Worm (Caenorhabditis elegans) whole organism, L2 larva: ENCODE results near the gene cyp-13B2.

Source experiments
- C34F6.9 ChIP-seq: fragments of 150-350 bp; optimal IDR thresholded peaks from 2 replicates; lab custom pipeline; 2014; ENCODE audit warnings: missing biosample characterization, missing genetic modification characterization
- F13H6.1 ChIP-seq: sonication (generic microtip); optimal IDR thresholded peaks from 2 replicates; lab custom pipeline; 2016; ENCODE audit warnings: missing genetic modification characterization, missing compliant biosample characterization
- Y55F3AM.14 ChIP-seq: fragments of 200-800 bp; sonication (Bioruptor generic); optimal IDR thresholded peaks from 2 replicates; lab custom pipeline; 2018; ENCODE audit warnings: mild to moderate bottlenecking, missing genetic modification characterization, missing compliant biosample characterization
- ZK546.5 ChIP-seq: sonication (generic microtip); optimal IDR thresholded peaks from 2 replicates; lab custom pipeline; 2017; ENCODE audit warnings: missing biosample characterization, missing genetic modification characterization
- alr-1 ChIP-seq: fragments of 150-350 bp; optimal IDR thresholded peaks from 2 replicates; lab custom pipeline; 2014; ENCODE audit warnings: missing biosample characterization, missing genetic modification characterization
- aly-2 ChIP-seq: fragments of 150-350 bp; optimal IDR thresholded peaks from 2 replicates; lab custom pipeline; 2014; ENCODE audit warnings: missing biosample characterization, missing genetic modification characterization
- blmp-1 ChIP-seq: sonication (generic microtip); optimal IDR thresholded peaks from 2 replicates; lab custom pipeline; 2017; ENCODE audit warnings: missing genetic modification characterization, mild to moderate bottlenecking, missing compliant biosample characterization, antibody characterized with exemption, moderate library complexity; ENCODE audit not compliant: insufficient read depth
- ceh-16 ChIP-seq: fragments of 150-350 bp; optimal IDR thresholded peaks from 2 replicates; lab custom pipeline; 2014; ENCODE audit warnings: missing biosample characterization, missing genetic modification characterization
- ceh-82 ChIP-seq: fragments of 150-350 bp; optimal IDR thresholded peaks from 2 replicates; lab custom pipeline; 2014; ENCODE audit warnings: missing biosample characterization, missing genetic modification characterization
- crh-2 ChIP-seq: sonication (generic microtip); optimal IDR thresholded peaks from 2 replicates; lab custom pipeline; 2017; ENCODE audit warnings: missing biosample characterization, missing genetic modification characterization
- dmd-4 ChIP-seq: sonication (generic microtip); optimal IDR thresholded peaks from 2 replicates; lab custom pipeline; 2017; ENCODE audit warnings: missing biosample characterization, missing genetic modification characterization
- elt-1 ChIP-seq: fragments of 150-350 bp; optimal IDR thresholded peaks from 2 replicates; lab custom pipeline; 2014; ENCODE audit warnings: missing biosample characterization, missing genetic modification characterization
- fos-1 ChIP-seq: fragments of 150-350 bp; optimal IDR thresholded peaks from 2 replicates; lab custom pipeline; 2014; ENCODE audit warnings: missing biosample characterization, missing genetic modification characterization
- gmeb-1 ChIP-seq: fragments of 150-350 bp; optimal IDR thresholded peaks from 2 replicates; lab custom pipeline; 2014; ENCODE audit warnings: missing biosample characterization, missing genetic modification characterization
- lin-11 ChIP-seq: fragments of 150-350 bp; sonication (generic microtip); optimal IDR thresholded peaks from 2 replicates; lab custom pipeline; 2014; ENCODE audit warnings: missing biosample characterization, missing genetic modification characterization, inconsistent platforms, mixed read lengths
- lin-13 ChIP-seq: fragments of 150-350 bp; optimal IDR thresholded peaks from 2 replicates; lab custom pipeline; 2014; ENCODE audit warnings: missing biosample characterization, missing genetic modification reagents, missing genetic modification characterization
- lin-39 ChIP-seq: fragments of 150-350 bp; optimal IDR thresholded peaks from 2 replicates; lab custom pipeline; 2014; ENCODE audit warnings: missing biosample characterization, missing genetic modification reagents, missing genetic modification characterization
- lsy-2 ChIP-seq, 2 experiments: fragments of 150-350 bp in 1 of 2; sonication (generic microtip) in 1 of 2; optimal IDR thresholded peaks; 2 replicates each; lab custom pipeline; 2014 to 2017; ENCODE audit warnings: missing biosample characterization in 2 of 2, missing genetic modification characterization in 2 of 2
- mab-5 ChIP-seq: fragments of 150-350 bp; optimal IDR thresholded peaks from 2 replicates; lab custom pipeline; 2014; ENCODE audit warnings: missing biosample characterization, missing genetic modification characterization
- mbf-1 ChIP-seq: sonication (generic microtip); optimal IDR thresholded peaks from 2 replicates; lab custom pipeline; 2017; ENCODE audit warnings: missing biosample characterization, missing genetic modification characterization
- mdl-1 ChIP-seq, 2 experiments: fragments of 150-350 bp in 1 of 2; sonication (generic microtip) in 1 of 2; optimal IDR thresholded peaks; 2 replicates each; lab custom pipeline; 2017; ENCODE audit warnings: missing biosample characterization in 2 of 2, missing genetic modification characterization in 2 of 2
- nhr-10 ChIP-seq: sonication (generic microtip); optimal IDR thresholded peaks from 2 replicates; lab custom pipeline; 2017; ENCODE audit warnings: missing biosample characterization, missing genetic modification characterization
- nhr-11 ChIP-seq: fragments of 150-350 bp; optimal IDR thresholded peaks from 2 replicates; lab custom pipeline; 2014; ENCODE audit warnings: missing biosample characterization, missing genetic modification characterization
- nhr-129 ChIP-seq: fragments of 150-350 bp; optimal IDR thresholded peaks from 2 replicates; lab custom pipeline; 2014; ENCODE audit warnings: missing biosample characterization, missing genetic modification characterization
- nhr-21 ChIP-seq: fragments of 150-350 bp; optimal IDR thresholded peaks from 2 replicates; lab custom pipeline; 2014; ENCODE audit warnings: missing biosample characterization, missing genetic modification characterization
- nhr-23 ChIP-seq: fragments of 150-350 bp; optimal IDR thresholded peaks from 2 replicates; lab custom pipeline; 2014; ENCODE audit warnings: missing biosample characterization, missing genetic modification reagents, missing genetic modification characterization
- nhr-237 ChIP-seq: fragments of 150-350 bp; optimal IDR thresholded peaks from 2 replicates; lab custom pipeline; 2014; ENCODE audit warnings: missing biosample characterization, missing genetic modification characterization
- nhr-25 ChIP-seq: fragments of 150-350 bp; sonication (generic microtip); optimal IDR thresholded peaks from 3 replicates; lab custom pipeline; 2014; ENCODE audit warnings: missing biosample characterization, missing genetic modification characterization
- nhr-6 ChIP-seq: fragments of 150-350 bp; optimal IDR thresholded peaks from 2 replicates; lab custom pipeline; 2014; ENCODE audit warnings: missing biosample characterization, missing genetic modification characterization
- nhr-77 ChIP-seq: fragments of 150-350 bp; optimal IDR thresholded peaks from 2 replicates; lab custom pipeline; 2014; ENCODE audit warnings: missing biosample characterization, missing genetic modification characterization
- peb-1 ChIP-seq: fragments of 150-350 bp; optimal IDR thresholded peaks from 2 replicates; lab custom pipeline; 2014; ENCODE audit warnings: missing biosample characterization, missing genetic modification characterization
- sma-3 ChIP-seq: sonication (generic microtip); optimal IDR thresholded peaks from 2 replicates; lab custom pipeline; 2016; ENCODE audit warnings: missing genetic modification reagents, missing genetic modification characterization, missing compliant biosample characterization
- sma-9 ChIP-seq, 2 experiments: fragments of 150-350 bp in 1 of 2; sonication (generic microtip) in 1 of 2; optimal IDR thresholded peaks; 2 replicates each; lab custom pipeline; 2014 to 2016; ENCODE audit warnings: missing genetic modification characterization in 2 of 2, mild to moderate bottlenecking in 1 of 2, missing biosample characterization in 1 of 2, missing compliant biosample characterization in 1 of 2, missing genetic modification reagents in 1 of 2, moderate library complexity in 1 of 2
- snpc-4 ChIP-seq: fragments of 150-350 bp; optimal IDR thresholded peaks from 2 replicates; lab custom pipeline; 2014; ENCODE audit warnings: missing biosample characterization, missing genetic modification characterization
- unc-55 ChIP-seq: fragments of 150-350 bp; sonication (generic microtip); optimal IDR thresholded peaks from 3 replicates; lab custom pipeline; 2014; ENCODE audit warnings: missing biosample characterization, missing genetic modification reagents, missing genetic modification characterization
- unc-62 ChIP-seq: fragments of 150-350 bp; optimal IDR thresholded peaks from 2 replicates; lab custom pipeline; 2014; ENCODE audit warnings: missing biosample characterization, missing genetic modification reagents, missing genetic modification characterization
- zag-1 ChIP-seq: fragments of 150-350 bp; optimal IDR thresholded peaks from 2 replicates; lab custom pipeline; 2014; ENCODE audit warnings: missing biosample characterization, missing genetic modification characterization
- ztf-11 ChIP-seq: sonication (generic microtip); optimal IDR thresholded peaks from 2 replicates; lab custom pipeline; 2017; ENCODE audit warnings: missing biosample characterization, missing genetic modification characterization
- ztf-4 ChIP-seq: fragments of 150-350 bp; optimal IDR thresholded peaks from 2 replicates; lab custom pipeline; 2014; ENCODE audit warnings: missing biosample characterization, missing genetic modification characterization

cyp-13B2 gene

DNA sequence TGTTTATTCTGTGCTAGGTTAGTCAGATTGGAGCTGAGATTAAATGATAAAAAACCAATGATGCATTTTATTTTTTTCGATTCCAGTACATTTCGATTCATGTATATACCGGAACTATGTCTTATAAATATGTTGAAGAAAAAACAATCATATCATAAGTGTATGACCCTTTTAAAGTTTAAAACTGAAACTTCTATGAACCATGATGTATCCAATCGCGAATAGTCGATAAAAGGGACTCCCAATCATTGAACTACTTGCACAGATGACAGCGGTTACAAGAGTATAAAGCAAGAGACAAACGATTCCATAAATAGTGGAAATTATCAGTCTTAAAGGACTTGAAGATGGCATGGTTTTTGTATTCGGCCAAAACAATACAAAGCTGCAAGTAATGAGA is 9.6 kb downstream of the cyp-13B2 start, which contains the start of gene srg-37:
TSS of gene srg-37 (minus strand) at position 101 of the 400 bp plus-strand sequence.
- TF ChIP-seq nhr-10 (tag; lab: Kevin White, UChicago): no peak
- TF ChIP-seq, all 48 proteins: peak for 0

DNA sequence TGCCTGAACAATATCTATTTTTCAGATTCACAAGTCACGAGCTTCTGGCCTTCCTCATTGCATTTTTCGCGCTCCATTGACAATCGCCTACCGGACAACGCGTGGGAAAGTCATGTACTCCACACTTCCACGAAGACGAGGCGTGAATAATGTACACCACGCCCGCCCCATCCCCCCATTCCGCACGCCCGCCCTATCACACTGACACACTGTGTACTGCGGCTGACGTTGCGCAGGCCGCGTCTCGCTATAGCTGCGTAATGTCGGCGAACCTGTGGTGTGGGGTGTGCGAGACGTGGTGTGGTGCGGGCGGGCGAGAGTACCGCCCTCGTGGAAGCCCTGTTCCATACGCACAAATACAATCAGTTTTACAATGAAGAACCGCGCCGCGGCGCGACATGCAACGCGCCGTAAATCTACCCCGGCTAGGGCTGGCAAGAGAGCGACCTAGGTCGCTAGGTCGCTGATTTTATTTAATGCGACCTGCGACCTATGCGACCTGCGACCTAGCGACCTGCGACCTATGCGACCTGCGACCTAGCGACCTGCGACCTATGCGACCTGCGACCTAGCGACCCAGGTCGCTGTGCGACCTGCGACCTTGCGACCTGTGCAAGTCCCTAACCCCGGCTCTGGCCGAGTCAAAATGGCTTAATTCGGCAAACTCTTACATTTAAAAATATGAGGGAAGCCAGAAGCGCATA is 10.9 kb downstream of the cyp-13B2 start:
- TF ChIP-seq ceh-16 (tag; lab: Kevin White, UChicago): no peak
- no peak for TF ChIP-seq lin-13 (GFP tag; lab: Kevin White, UChicago)
- no peak for TF ChIP-seq ztf-11 (tag; lab: Kevin White, UChicago)
- TF ChIP-seq gmeb-1: no peak
- TF ChIP-seq zag-1: no peak
- no peak for TF ChIP-seq nhr-77
- no peak for TF ChIP-seq peb-1 (tag; lab: Kevin White, UChicago)
- TF ChIP-seq elt-1 (tag; lab: Kevin White, UChicago): no peak
- no peak for TF ChIP-seq nhr-237 (tag; lab: Kevin White, UChicago)
- TF ChIP-seq dmd-4 (tag; lab: Kevin White, UChicago): no peak
- no peak for TF ChIP-seq alr-1 (tag; lab: Kevin White, UChicago)
- TF ChIP-seq mbf-1: no peak
- TF ChIP-seq ztf-4: no peak
- TF ChIP-seq mab-5: no peak
- no peak for TF ChIP-seq lin-11 (tag; lab: Kevin White, UChicago)
- TF ChIP-seq nhr-129: no peak
- TF ChIP-seq lin-39 (tag; lab: Kevin White, UChicago): no peak

DNA sequence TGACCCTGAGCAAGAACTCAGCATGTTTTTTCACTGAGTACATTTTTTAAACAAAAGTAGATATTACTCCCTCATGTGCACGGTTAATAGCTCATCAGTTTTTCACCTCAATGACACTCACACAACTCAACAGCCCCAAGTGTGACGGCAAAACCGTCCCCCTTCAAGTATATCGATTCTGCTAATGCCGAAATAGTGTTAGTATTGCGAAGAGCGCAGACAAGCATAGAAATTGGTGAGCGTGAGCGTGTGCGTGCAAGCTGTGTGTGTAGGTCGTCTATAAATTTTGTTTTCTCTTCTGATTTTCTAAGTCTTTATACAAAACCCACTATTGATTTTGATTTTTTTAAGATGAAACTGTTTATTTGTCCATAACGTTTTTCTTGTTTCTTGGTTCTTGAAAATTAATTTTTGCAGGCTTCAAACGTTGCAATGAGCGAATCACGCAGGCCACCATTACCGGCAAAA is 13.0 kb downstream of the cyp-13B2 start, which contains the start of gene K04C1.2:
TSS of gene K04C1.2 (plus strand) at position 418 of the 468 bp plus-strand sequence.
- TF ChIP-seq dmd-4 (tag; lab: Kevin White, UChicago) (no peak), ceh-16 (tag; lab: Kevin White, UChicago) (no peak), snpc-4 (tag; lab: Kevin White, UChicago) (no peak), nhr-23 (tag; lab: Kevin White, UChicago) (no peak), sma-9 (GFP tag; optimal IDR thresholded peaks at IDR 0.05; lab: Kevin White, UChicago) (peak; percentile 15), sma-9 (tag; optimal IDR thresholded peaks at IDR 0.05; lab: Kevin White, UChicago) (no peak), nhr-10 (tag; lab: Kevin White, UChicago) (no peak), lsy-2 (tag; optimal IDR thresholded peaks at IDR 0.05; lab: Kevin White, UChicago) (peak in 1 of 2 experiments; percentile 51), nhr-11 (tag; lab: Kevin White, UChicago) (no peak), blmp-1 (tag; lab: Kevin White, UChicago) (peak; percentile 9), nhr-129 (peak; percentile 79), fos-1 (peak; percentile 35), mdl-1 (tag; optimal IDR thresholded peaks at IDR 0.05; lab: Kevin White, UChicago) (no peak), C34F6.9 (tag; lab: Kevin White, UChicago) (peak; percentile 78), unc-55 (GFP tag; lab: Kevin White, UChicago) (peak; percentile 66), lin-39 (tag; lab: Kevin White, UChicago) (no peak), crh-2 (peak; percentile 27), nhr-6 (tag; lab: Kevin White, UChicago) (no peak), F13H6.1 (peak; percentile 39), nhr-25 (peak; percentile 46), nhr-21 (tag; lab: Kevin White, UChicago) (no peak), Y55F3AM.14 (no peak)

DNA sequence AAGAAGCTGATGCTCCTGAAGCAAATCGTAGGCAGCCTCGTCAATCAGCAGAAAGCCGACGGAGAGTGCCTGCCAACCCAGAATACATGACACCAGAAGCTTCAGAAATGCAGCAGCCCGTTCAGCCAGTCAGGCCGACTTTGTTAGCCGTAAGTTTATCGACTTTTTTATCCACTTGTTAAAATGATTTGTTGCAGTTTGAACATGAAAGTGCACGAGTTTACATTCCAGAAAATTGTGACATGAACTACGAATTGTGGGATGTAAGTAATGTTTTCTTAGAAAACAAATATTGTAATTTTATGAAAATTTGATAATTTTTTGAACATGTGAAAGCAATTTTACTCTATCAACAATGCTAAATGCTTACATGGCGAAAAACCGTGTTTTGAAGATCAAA is 14.8 kb downstream of the cyp-13B2 start:
- TF ChIP-seq mbf-1 (no peak), nhr-6 (tag; lab: Kevin White, UChicago) (no peak), ceh-82 (no peak), C34F6.9 (tag; lab: Kevin White, UChicago) (no peak), ZK546.5 (tag; lab: Kevin White, UChicago) (no peak), ceh-16 (tag; lab: Kevin White, UChicago) (no peak), sma-9 (GFP tag; optimal IDR thresholded peaks at IDR 0.05; lab: Kevin White, UChicago) (no peak), sma-9 (tag; optimal IDR thresholded peaks at IDR 0.05; lab: Kevin White, UChicago) (no peak), unc-55 (GFP tag; lab: Kevin White, UChicago) (no peak), alr-1 (tag; lab: Kevin White, UChicago) (no peak), lin-13 (GFP tag; lab: Kevin White, UChicago) (no peak), Y55F3AM.14 (no peak), sma-3 (GFP tag; lab: Kevin White, UChicago) (no peak), lin-39 (tag; lab: Kevin White, UChicago) (no peak), ztf-11 (tag; lab: Kevin White, UChicago) (no peak), unc-62 (GFP tag; lab: Kevin White, UChicago) (no peak), peb-1 (tag; lab: Kevin White, UChicago) (no peak), nhr-237 (tag; lab: Kevin White, UChicago) (no peak), aly-2 (tag; lab: Kevin White, UChicago) (no peak), snpc-4 (tag; lab: Kevin White, UChicago) (no peak)
